Fruit fly (Drosophila melanogaster): ENCODE measurements around the gene eya.

- TF ChIP-seq CG12768 (GFP tag; optimal IDR thresholded peaks at IDR 0.05) = no peak
- no peak for TF ChIP-seq CG5204 (GFP tag; optimal IDR thresholded peaks at IDR 0.05)
- TF ChIP-seq cnc (optimal IDR thresholded peaks at IDR 0.05) = no peak
- no peak for TF ChIP-seq pad (GFP tag; optimal IDR thresholded peaks at IDR 0.05)
- no peak for TF ChIP-seq ovo (GFP tag; optimal IDR thresholded peaks at IDR 0.05)
Measured at dm6 chr2L:6496753-6497152, 50.0 kb downstream of the eya start, which contains the start of gene CG9550.
